Fruit fly (Drosophila melanogaster) Kc167 (cell line): ENCODE results near the gene mex1.

ENCODE experiments used
- h ChIP-seq: fragments of >200 bp; optimal IDR thresholded peaks from 3 replicates; lab custom pipeline; 2018; ENCODE audit warnings: missing external identifiers
- insv ChIP-seq: fragments of >200 bp; optimal IDR thresholded peaks from 3 replicates; lab custom pipeline; 2018; ENCODE audit warnings: missing external identifiers
- psq ChIP-seq: fragments of >200 bp; optimal IDR thresholded peaks from 2 replicates; lab custom pipeline; 2017; ENCODE audit warnings: missing external identifiers

- no peak for TF ChIP-seq psq (lab: Kevin White, UChicago)
- no peak for TF ChIP-seq insv
- no peak for TF ChIP-seq h
Observed at dm6 chr3L:15495449-15495848, 23.9 kb downstream of the mex1 start, which contains the start of gene CG12355.
